Comparison of ENCODE assay signal across 8 worm cellular contexts in the genomic region with DNA sequence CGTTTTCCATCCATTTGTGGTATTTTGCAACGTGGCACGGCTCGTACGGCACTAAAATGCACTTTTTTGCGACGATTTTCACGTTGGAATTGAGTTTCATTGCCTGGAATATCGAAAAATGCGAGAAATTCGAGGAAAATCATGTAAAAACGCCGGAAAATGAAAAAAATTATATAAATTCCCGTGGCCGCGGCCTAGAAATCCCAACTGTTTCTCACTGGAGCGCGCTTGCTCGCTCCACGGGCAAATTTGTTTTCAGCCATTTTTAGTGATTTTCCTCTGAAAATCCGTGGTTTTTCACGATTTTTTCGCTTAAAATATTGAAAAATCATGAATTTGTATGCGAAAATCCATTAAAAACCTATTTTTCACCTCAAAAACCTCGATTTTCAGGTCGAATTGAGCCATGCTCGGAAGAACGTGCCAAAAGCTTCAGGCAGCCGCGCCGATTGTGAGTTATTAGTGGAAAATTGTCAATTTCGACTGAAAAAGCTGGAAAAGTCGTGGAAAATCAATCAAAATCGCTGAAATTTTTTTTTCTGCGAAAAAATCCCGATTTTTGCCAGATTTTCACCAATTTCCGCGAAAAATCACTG.
TF ChIP-seq lines count a peak whose summit lies in the region.

Y67D2.5 (minus strand) TSS at position 145 of the 596 bp plus-strand sequence.
cisd-3.2 (plus strand) TSS at position 394 of the 596 bp plus-strand sequence.

TF ChIP-seq in whole organism, L1 larva, 84 proteins besides CTCF, POLR2A, EP300 and RAD21 (continues in another document):
- TF ChIP-seq irx-1 (tag; optimal IDR thresholded peaks at IDR 0.05; lab: Kevin White, UChicago) (peak; percentile 67), nhr-28 (tag; optimal IDR thresholded peaks at IDR 0.05; lab: Kevin White, UChicago) (no peak), Y116A8C.19 (tag; optimal IDR thresholded peaks at IDR 0.05; lab: Kevin White, UChicago; ENCODE audit: borderline replicate concordance) (no peak), pax-3 (tag; optimal IDR thresholded peaks at IDR 0.05; lab: Kevin White, UChicago) (peak; percentile 20), skn-1 (tag; optimal IDR thresholded peaks at IDR 0.05; lab: Kevin White, UChicago) (peak; percentile 21), ceh-90 (tag; optimal IDR thresholded peaks at IDR 0.05; lab: Kevin White, UChicago) (peak; percentile 83), nhr-84 (tag; optimal IDR thresholded peaks at IDR 0.05; lab: Kevin White, UChicago) (no peak), grh-1 (GFP tag; IDR thresholded peaks at IDR 0.05; lab: Robert Waterston, UW) (peak; percentile 24; the same call in 1 of the 2 replicates), fos-1 (tag; optimal IDR thresholded peaks at IDR 0.05; lab: Kevin White, UChicago) (no peak), jun-1 (tag; optimal IDR thresholded peaks at IDR 0.05; lab: Kevin White, UChicago) (no peak)

TF ChIP-seq in whole organism, L2 larva, 48 proteins besides CTCF, POLR2A, EP300 and RAD21 (continues in another document):
- no peak for TF ChIP-seq sem-4 (tag; optimal IDR thresholded peaks at IDR 0.05; lab: Kevin White, UChicago)
- no peak for TF ChIP-seq nhr-11 (tag; optimal IDR thresholded peaks at IDR 0.05; lab: Kevin White, UChicago)
- peak in 1 of 2 experiments; percentile 37 for TF ChIP-seq lsy-2 (tag; optimal IDR thresholded peaks at IDR 0.05; lab: Kevin White, UChicago)
- no peak for TF ChIP-seq nhr-25 (tag; optimal IDR thresholded peaks at IDR 0.05; lab: Kevin White, UChicago)
- TF ChIP-seq ZK546.5 (tag; optimal IDR thresholded peaks at IDR 0.05; lab: Kevin White, UChicago), result no peak
- TF ChIP-seq nhr-23 (tag; optimal IDR thresholded peaks at IDR 0.05; lab: Kevin White, UChicago), result no peak
- no peak for TF ChIP-seq alr-1 (tag; optimal IDR thresholded peaks at IDR 0.05; lab: Kevin White, UChicago)
- TF ChIP-seq ama-1 (optimal IDR thresholded peaks at IDR 0.05; lab: Kevin White, UChicago), result no peak
- no peak for TF ChIP-seq zag-1 (tag; optimal IDR thresholded peaks at IDR 0.05; lab: Kevin White, UChicago)
- no peak for TF ChIP-seq mdl-1 (tag; optimal IDR thresholded peaks at IDR 0.05; lab: Kevin White, UChicago)
- TF ChIP-seq gmeb-1 (tag; optimal IDR thresholded peaks at IDR 0.05; lab: Kevin White, UChicago), result peak; percentile 43

TF ChIP-seq in whole organism, L3 larva, 47 proteins besides CTCF, POLR2A, EP300 and RAD21 (continues in another document):
- no peak for TF ChIP-seq nhr-11 (tag; optimal IDR thresholded peaks at IDR 0.05; lab: Kevin White, UChicago)
- TF ChIP-seq ztf-4 (tag; optimal IDR thresholded peaks at IDR 0.05; lab: Kevin White, UChicago), result no peak
- TF ChIP-seq elt-2 (tag; optimal IDR thresholded peaks at IDR 0.05; lab: Kevin White, UChicago), result no peak
- no peak for TF ChIP-seq unc-39 (tag; optimal IDR thresholded peaks at IDR 0.05; lab: Kevin White, UChicago)
- no peak for TF ChIP-seq lin-39 (tag; optimal IDR thresholded peaks at IDR 0.05; lab: Kevin White, UChicago)
- no peak for TF ChIP-seq elt-3 (tag; optimal IDR thresholded peaks at IDR 0.05; lab: Kevin White, UChicago)
- no peak for TF ChIP-seq ama-1 (optimal IDR thresholded peaks at IDR 0.05; lab: Kevin White, UChicago)
- peak; percentile 1 for TF ChIP-seq nfya-1 (tag; optimal IDR thresholded peaks at IDR 0.05; lab: Kevin White, UChicago; ENCODE audit: insufficient read depth)
- TF ChIP-seq nhr-25 (tag; optimal IDR thresholded peaks at IDR 0.05; lab: Kevin White, UChicago), result no peak
- TF ChIP-seq nhr-77 (tag; optimal IDR thresholded peaks at IDR 0.05; lab: Kevin White, UChicago), result no peak
- TF ChIP-seq hmg-11 (tag; optimal IDR thresholded peaks at IDR 0.05; lab: Kevin White, UChicago), result peak; percentile 5

TF ChIP-seq in whole organism, L4 larva, 104 proteins besides CTCF, POLR2A, EP300 and RAD21 (continues in another document):
- peak in 1 of 2 experiments; percentile 37 for TF ChIP-seq lsy-2 (tag; optimal IDR thresholded peaks at IDR 0.05; lab: Kevin White, UChicago)
- peak; percentile 92 for TF ChIP-seq lin-38 (GFP tag; IDR thresholded peaks at IDR 0.05; lab: Robert Waterston, UW)
- no peak for TF ChIP-seq ceh-32 (tag; optimal IDR thresholded peaks at IDR 0.05; lab: Kevin White, UChicago; ENCODE audit: poor library complexity)
- TF ChIP-seq mes-2 (tag; optimal IDR thresholded peaks at IDR 0.05; lab: Kevin White, UChicago; ENCODE audit: poor library complexity, severe bottlenecking), result peak; percentile 92
- TF ChIP-seq egl-43 (GFP tag; IDR thresholded peaks at IDR 0.05; lab: Robert Waterston, UW), result no peak
- no peak for TF ChIP-seq zfp-3 (GFP tag; conservative IDR thresholded peaks at IDR 0.05; lab: Robert Waterston, UW)
- TF ChIP-seq ceh-20 (GFP tag; IDR thresholded peaks at IDR 0.05; lab: Robert Waterston, UW), result no peak
- TF ChIP-seq aha-1 (tag; lab: Kevin White, UChicago), result peak; percentile 94
- no peak for TF ChIP-seq sdz-12 (GFP tag; optimal IDR thresholded peaks at IDR 0.05; lab: Kevin White, UChicago)
- no peak for TF ChIP-seq nhr-28 (tag; optimal IDR thresholded peaks at IDR 0.05; lab: Kevin White, UChicago)
- peak; percentile 40 for TF ChIP-seq dpl-1 (GFP tag; optimal IDR thresholded peaks at IDR 0.05; lab: Kevin White, UChicago)

TF ChIP-seq in whole organism, early embryonic, 17 proteins besides CTCF, POLR2A, EP300 and RAD21:
- no peak for TF ChIP-seq hnd-1 (tag; optimal IDR thresholded peaks at IDR 0.05; lab: Kevin White, UChicago)
- no peak for TF ChIP-seq ets-7 (tag; optimal IDR thresholded peaks at IDR 0.05; lab: Kevin White, UChicago)
- TF ChIP-seq tbx-37 (GFP tag; conservative IDR thresholded peaks at IDR 0.05; lab: Robert Waterston, UW), result peak; percentile 44; the same call in 1 of the 2 replicates
- TF ChIP-seq F13C5.2 (tag; optimal IDR thresholded peaks at IDR 0.05; lab: Kevin White, UChicago), result no peak
- no peak for TF ChIP-seq hmbx-1 (tag; optimal IDR thresholded peaks at IDR 0.05; lab: Kevin White, UChicago)
- no peak for TF ChIP-seq B0310.2 (tag; optimal IDR thresholded peaks at IDR 0.05; lab: Kevin White, UChicago)
- no peak for TF ChIP-seq tra-4 (tag; optimal IDR thresholded peaks at IDR 0.05; lab: Kevin White, UChicago)
- TF ChIP-seq hmg-4 (GFP tag; optimal IDR thresholded peaks at IDR 0.05; lab: Kevin White, UChicago), result no peak

TF ChIP-seq in whole organism, late embryonic, 69 proteins besides CTCF, POLR2A, EP300 and RAD21 (continues in another document):
- TF ChIP-seq hlh-30 (tag; optimal IDR thresholded peaks at IDR 0.05; lab: Kevin White, UChicago; ENCODE audit: insufficient read depth) (no peak), pros-1 (tag; optimal IDR thresholded peaks at IDR 0.05; lab: Kevin White, UChicago) (no peak), pag-3 (tag; optimal IDR thresholded peaks at IDR 0.05; lab: Kevin White, UChicago; ENCODE audit: borderline replicate concordance) (no peak), sdc-2 (tag; optimal IDR thresholded peaks at IDR 0.05; lab: Kevin White, UChicago) (no peak), sox-2 (GFP tag; IDR thresholded peaks at IDR 0.05; lab: Robert Waterston, UW) (no peak), elt-4 (tag; optimal IDR thresholded peaks at IDR 0.05; lab: Kevin White, UChicago) (no peak), pat-9 (tag; optimal IDR thresholded peaks at IDR 0.05; lab: Kevin White, UChicago) (no peak), ztf-16 (tag; optimal IDR thresholded peaks at IDR 0.05; lab: Kevin White, UChicago) (no peak), unc-42 (tag; optimal IDR thresholded peaks at IDR 0.05; lab: Kevin White, UChicago) (no peak), lim-6 (tag; optimal IDR thresholded peaks at IDR 0.05; lab: Kevin White, UChicago) (no peak), T23F11.4 (GFP tag; optimal IDR thresholded peaks at IDR 0.05; lab: Kevin White, UChicago) (no peak), mec-3 (tag; optimal IDR thresholded peaks at IDR 0.05; lab: Kevin White, UChicago; ENCODE audit: borderline replicate concordance) (no peak), ttx-3 (tag; optimal IDR thresholded peaks at IDR 0.05; lab: Kevin White, UChicago) (no peak)

TF ChIP-seq in whole organism, mixed stage, embryonic, 35 proteins besides CTCF, POLR2A, EP300 and RAD21:
- TF ChIP-seq pha-4 (tag; optimal IDR thresholded peaks at IDR 0.05; lab: Kevin White, UChicago), result no peak
- peak; percentile 16 for TF ChIP-seq nhr-237 (tag; optimal IDR thresholded peaks at IDR 0.05; lab: Kevin White, UChicago)
- peak; percentile 3 for TF ChIP-seq ces-1 (GFP tag; optimal IDR thresholded peaks at IDR 0.05; lab: Kevin White, UChicago)

TF ChIP-seq in whole organism, young adult, 124 proteins besides CTCF, POLR2A, EP300 and RAD21:
- TF ChIP-seq C06A6.2 (GFP tag; conservative IDR thresholded peaks at IDR 0.05; lab: Robert Waterston, UW) (no peak), ztf-3 (GFP tag; optimal IDR thresholded peaks at IDR 0.05; lab: Kevin White, UChicago) (no peak), ekl-4 (GFP tag; IDR thresholded peaks at IDR 0.05; lab: Robert Waterston, UW) (no peak), athp-1 (tag; optimal IDR thresholded peaks at IDR 0.05; lab: Kevin White, UChicago) (no peak), B0336.3 (GFP tag; IDR thresholded peaks at IDR 0.05; lab: Robert Waterston, UW) (no peak), lsl-1 (GFP tag; optimal IDR thresholded peaks at IDR 0.05; lab: Kevin White, UChicago) (peak; percentile 18), lsy-27 (tag; optimal IDR thresholded peaks at IDR 0.05; lab: Kevin White, UChicago; ENCODE audit: borderline replicate concordance, insufficient read depth) (no peak), ceh-91 (GFP tag; IDR thresholded peaks at IDR 0.05; lab: Robert Waterston, UW) (0 out of 2 replicates have a peak, but pooled peaks have one; percentile 21), xnd-1 (tag; optimal IDR thresholded peaks at IDR 0.05; lab: Kevin White, UChicago) (no peak), egrh-3 (GFP tag; IDR thresholded peaks at IDR 0.05; lab: Robert Waterston, UW) (no peak), hmg-1.2 (GFP tag; IDR thresholded peaks at IDR 0.05; lab: Robert Waterston, UW) (no peak), rec-8 (tag; optimal IDR thresholded peaks at IDR 0.05; lab: Kevin White, UChicago) (no peak), F22D6.2 (tag; optimal IDR thresholded peaks at IDR 0.05; lab: Kevin White, UChicago) (no peak), ztf-28 (GFP tag; IDR thresholded peaks at IDR 0.05; lab: Robert Waterston, UW) (no peak), mcd-1 (GFP tag; IDR thresholded peaks at IDR 0.05; lab: Robert Waterston, UW) (peak; percentile 91), F23B12.7 (tag; optimal IDR thresholded peaks at IDR 0.05; lab: Kevin White, UChicago; ENCODE audit: insufficient read depth) (no peak), him-1 (tag; optimal IDR thresholded peaks at IDR 0.05; lab: Kevin White, UChicago) (no peak), ccch-3 (GFP tag; optimal IDR thresholded peaks at IDR 0.05; lab: Kevin White, UChicago) (no peak), dox-1 (GFP tag; IDR thresholded peaks at IDR 0.05; lab: Robert Waterston, UW) (no peak; the same call in 1 of the 2 replicates), ztf-18 (tag; optimal IDR thresholded peaks at IDR 0.05; lab: Kevin White, UChicago) (no peak), hsf-1 (GFP tag; IDR thresholded peaks at IDR 0.05; lab: Robert Waterston, UW) (no peak), D2030.7 (GFP tag; IDR thresholded peaks at IDR 0.05; lab: Robert Waterston, UW) (no peak), rcor-1 (GFP tag; IDR thresholded peaks at IDR 0.05; lab: Robert Waterston, UW) (no peak), attf-5 (GFP tag; optimal IDR thresholded peaks at IDR 0.05; lab: Kevin White, UChicago) (no peak)
